Worm (Caenorhabditis elegans) whole organism, L2 larva: Measurements from ENCODE around the gene F18H3.4.

ENCODE experiments used
- ama-1 ChIP-seq: fragments of 150-350 bp; optimal IDR thresholded peaks from 2 replicates; lab custom pipeline; 2018; ENCODE audit warnings: inconsistent platforms
- egl-27 ChIP-seq: sonication (generic microtip); optimal IDR thresholded peaks from 3 replicates; lab custom pipeline; 2017; ENCODE audit warnings: missing biosample characterization, missing genetic modification reagents, missing genetic modification characterization
- elt-1 ChIP-seq: fragments of 150-350 bp; optimal IDR thresholded peaks from 2 replicates; lab custom pipeline; 2014; ENCODE audit warnings: missing biosample characterization, missing genetic modification characterization
- lin-11 ChIP-seq: fragments of 150-350 bp; sonication (generic microtip); optimal IDR thresholded peaks from 2 replicates; lab custom pipeline; 2014; ENCODE audit warnings: missing biosample characterization, missing genetic modification characterization, inconsistent platforms, mixed read lengths
- lin-13 ChIP-seq: fragments of 150-350 bp; optimal IDR thresholded peaks from 2 replicates; lab custom pipeline; 2014; ENCODE audit warnings: missing biosample characterization, missing genetic modification reagents, missing genetic modification characterization
- lin-39 ChIP-seq: fragments of 150-350 bp; optimal IDR thresholded peaks from 2 replicates; lab custom pipeline; 2014; ENCODE audit warnings: missing biosample characterization, missing genetic modification reagents, missing genetic modification characterization
- mdl-1 ChIP-seq, 2 experiments: fragments of 150-350 bp in 1 of 2; sonication (generic microtip) in 1 of 2; optimal IDR thresholded peaks; 2 replicates each; lab custom pipeline; 2017; ENCODE audit warnings: missing biosample characterization in 2 of 2, missing genetic modification characterization in 2 of 2
- nhr-10 ChIP-seq: sonication (generic microtip); optimal IDR thresholded peaks from 2 replicates; lab custom pipeline; 2017; ENCODE audit warnings: missing biosample characterization, missing genetic modification characterization
- nhr-11 ChIP-seq: fragments of 150-350 bp; optimal IDR thresholded peaks from 2 replicates; lab custom pipeline; 2014; ENCODE audit warnings: missing biosample characterization, missing genetic modification characterization
- nhr-23 ChIP-seq: fragments of 150-350 bp; optimal IDR thresholded peaks from 2 replicates; lab custom pipeline; 2014; ENCODE audit warnings: missing biosample characterization, missing genetic modification reagents, missing genetic modification characterization
- sem-4 ChIP-seq: fragments of 150-350 bp; optimal IDR thresholded peaks from 2 replicates; lab custom pipeline; 2014; ENCODE audit warnings: missing biosample characterization, missing genetic modification reagents, missing genetic modification characterization
- skn-1 ChIP-seq: sonication (generic microtip); optimal IDR thresholded peaks from 2 replicates; lab custom pipeline; 2017; ENCODE audit warnings: missing biosample characterization, missing genetic modification characterization
- snpc-4 ChIP-seq: fragments of 150-350 bp; optimal IDR thresholded peaks from 2 replicates; lab custom pipeline; 2014; ENCODE audit warnings: missing biosample characterization, missing genetic modification characterization
- unc-55 ChIP-seq: fragments of 150-350 bp; sonication (generic microtip); optimal IDR thresholded peaks from 3 replicates; lab custom pipeline; 2014; ENCODE audit warnings: missing biosample characterization, missing genetic modification reagents, missing genetic modification characterization

- TF ChIP-seq mdl-1 (tag; optimal IDR thresholded peaks at IDR 0.05; lab: Kevin White, UChicago) (peak; percentile 30 to 82), nhr-23 (no peak), unc-55 (GFP tag; lab: Kevin White, UChicago) (peak; percentile 99), nhr-11 (tag; lab: Kevin White, UChicago) (no peak), lin-11 (tag; lab: Kevin White, UChicago) (no peak), nhr-10 (tag; lab: Kevin White, UChicago) (peak; percentile 90), snpc-4 (tag; lab: Kevin White, UChicago) (peak; percentile 83), skn-1 (tag; lab: Kevin White, UChicago) (peak; percentile 88), elt-1 (tag; lab: Kevin White, UChicago) (no peak), egl-27 (peak; percentile 91), lin-13 (peak; percentile 92), lin-39 (tag; lab: Kevin White, UChicago) (no peak), sem-4 (tag; lab: Kevin White, UChicago) (peak; percentile 94), ama-1 (lab: Kevin White, UChicago) (no peak)
Observed at ce11 chrX:13514384-13514783, 14.5 kb upstream of the F18H3.4 start.
